Worm (Caenorhabditis elegans): ENCODE measurements around the gene acer-1.

ce11 chrII:6872493-6872892 is 17.7 kb downstream of the acer-1 start, which contains the start of gene C44B7.5:
- TF ChIP-seq lin-39 (tag; optimal IDR thresholded peaks at IDR 0.05) (no peak), nhr-11 (tag; optimal IDR thresholded peaks at IDR 0.05) (no peak), F44E2.7 (GFP tag; IDR thresholded peaks at IDR 0.05) (no peak), dpl-1 (GFP tag; optimal IDR thresholded peaks at IDR 0.05) (no peak), nhr-28 (tag; optimal IDR thresholded peaks at IDR 0.05) (no peak), ztf-11 (tag; optimal IDR thresholded peaks at IDR 0.05) (no peak)

Data from whole organism, L4 larva.